Worm (Caenorhabditis elegans) whole organism, early embryonic: ENCODE measurements around the gene piga-1.

Experiments
- B0310.2 ChIP-seq: sonication (generic microtip); optimal IDR thresholded peaks from 2 replicates; lab custom pipeline; 2016; ENCODE audit warnings: mild to moderate bottlenecking, missing genetic modification characterization, missing compliant biosample characterization
- F13C5.2 ChIP-seq: sonication (generic microtip); optimal IDR thresholded peaks from 2 replicates; lab custom pipeline; 2017; ENCODE audit warnings: mild to moderate bottlenecking, missing genetic modification characterization, inconsistent platforms, missing compliant biosample characterization
- aly-1 ChIP-seq: sonication (generic microtip); optimal IDR thresholded peaks from 2 replicates; lab custom pipeline; 2016; ENCODE audit warnings: missing genetic modification characterization, missing compliant biosample characterization
- ama-1 ChIP-seq: fragments of 150-350 bp; optimal IDR thresholded peaks from 2 replicates; lab custom pipeline; 2014
- ceh-13 ChIP-seq: fragments of 200-800 bp; sonication (Bioruptor generic); optimal IDR thresholded peaks from 2 replicates; lab custom pipeline; 2018; ENCODE audit warnings: mild to moderate bottlenecking, missing genetic modification characterization, missing compliant biosample characterization
- ceh-36 ChIP-seq: sonication (generic microtip); optimal IDR thresholded peaks from 2 replicates; lab custom pipeline; 2016; ENCODE audit warnings: missing genetic modification characterization, inconsistent platforms, missing compliant biosample characterization
- ets-7 ChIP-seq: sonication (generic microtip); optimal IDR thresholded peaks from 2 replicates; lab custom pipeline; 2016; ENCODE audit warnings: missing genotype, missing genetic modification characterization, missing compliant biosample characterization
- flt-1 ChIP-seq: fragments of 200-800 bp; sonication (Bioruptor generic); IDR thresholded peaks from 2 replicates; pipeline ENCODE4 v1.3.6; 2022; ENCODE audit warnings: missing genetic modification characterization, missing compliant biosample characterization
- hmbx-1 ChIP-seq: sonication (generic microtip); optimal IDR thresholded peaks from 2 replicates; lab custom pipeline; 2016; ENCODE audit warnings: mild to moderate bottlenecking, missing genetic modification characterization, missing compliant biosample characterization
- hmg-4 ChIP-seq: fragments of 200-800 bp; sonication (Bioruptor generic); optimal IDR thresholded peaks from 2 replicates; lab custom pipeline; 2018; ENCODE audit warnings: mild to moderate bottlenecking, missing genetic modification characterization, missing compliant biosample characterization
- hnd-1 ChIP-seq: sonication (generic microtip); optimal IDR thresholded peaks from 2 replicates; lab custom pipeline; 2016; ENCODE audit warnings: missing genetic modification characterization, missing compliant biosample characterization
- pes-1 ChIP-seq: fragments of 200-800 bp; sonication (Bioruptor generic); IDR thresholded peaks from 2 replicates; pipeline ENCODE4 v1.3.6; 2022; ENCODE audit warnings: missing genetic modification reagents, missing genetic modification characterization, missing compliant biosample characterization
- scrt-1 ChIP-seq: fragments of 200-800 bp; sonication (Bioruptor generic); IDR thresholded peaks from 2 replicates; pipeline ENCODE4 v1.3.6; 2022; ENCODE audit warnings: missing genetic modification characterization, missing compliant biosample characterization
- sea-1 ChIP-seq: fragments of 200-800 bp; sonication (Bioruptor generic); conservative IDR thresholded peaks from 2 replicates; pipeline ENCODE4 v1.3.6; 2022; ENCODE audit warnings: missing genetic modification characterization, missing compliant biosample characterization
- tbx-11 ChIP-seq: fragments of 200-800 bp; sonication (Bioruptor generic); IDR thresholded peaks from 2 replicates; pipeline ENCODE4 v1.3.6; 2022; ENCODE audit warnings: missing genetic modification characterization, missing compliant biosample characterization
- tbx-37 ChIP-seq: fragments of 200-800 bp; sonication (Bioruptor generic); conservative IDR thresholded peaks from 2 replicates; pipeline ENCODE4 v1.3.6; 2022; ENCODE audit warnings: missing genetic modification reagents, missing genetic modification characterization, missing compliant biosample characterization
- tra-4 ChIP-seq: sonication (generic microtip); optimal IDR thresholded peaks from 2 replicates; lab custom pipeline; 2017; ENCODE audit warnings: missing genetic modification characterization, missing compliant biosample characterization

Gene piga-1

DNA sequence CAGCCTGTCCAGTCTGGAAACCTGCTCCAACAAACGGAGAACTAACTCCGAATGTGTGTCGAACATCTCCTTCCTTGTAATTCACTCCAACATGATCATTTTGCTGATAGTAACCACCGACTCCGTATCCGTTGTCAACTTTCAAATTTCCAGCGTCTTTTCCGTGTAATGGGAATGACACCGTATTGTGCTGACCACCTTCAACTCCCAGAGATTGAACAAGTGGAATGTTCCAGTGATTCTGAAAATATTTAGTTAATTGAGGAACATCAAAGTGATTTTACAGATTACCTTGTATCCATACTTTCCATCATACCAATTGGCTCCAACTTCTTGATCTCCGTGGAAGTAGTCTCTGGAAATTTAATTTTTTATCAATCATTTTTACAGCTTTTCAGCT, 33.6 kb downstream of the piga-1 start:
- no peak for TF ChIP-seq aly-1 (tag; lab: Kevin White, UChicago)
- TF ChIP-seq hmbx-1 (tag; lab: Kevin White, UChicago): no peak

DNA sequence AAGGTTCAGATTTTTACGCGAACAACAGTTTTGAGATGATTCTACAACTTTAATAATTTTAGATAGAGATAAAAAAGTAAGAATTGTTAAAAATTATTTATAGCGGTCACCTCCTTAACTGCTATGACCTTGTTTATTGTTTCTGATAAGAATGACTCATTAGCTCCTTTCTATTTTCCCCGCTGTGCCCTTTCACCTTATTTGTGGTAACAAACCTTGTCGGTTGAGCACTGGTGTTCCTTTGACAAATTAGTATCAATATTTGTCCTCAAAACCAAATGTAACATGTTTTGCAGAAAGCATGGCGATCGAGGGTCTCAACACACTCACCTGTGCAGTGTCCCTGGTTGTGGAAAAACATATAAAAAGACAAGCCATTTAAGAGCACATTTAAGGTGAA, 34.9 kb downstream of the piga-1 start:
- no peak for TF ChIP-seq ceh-13

DNA sequence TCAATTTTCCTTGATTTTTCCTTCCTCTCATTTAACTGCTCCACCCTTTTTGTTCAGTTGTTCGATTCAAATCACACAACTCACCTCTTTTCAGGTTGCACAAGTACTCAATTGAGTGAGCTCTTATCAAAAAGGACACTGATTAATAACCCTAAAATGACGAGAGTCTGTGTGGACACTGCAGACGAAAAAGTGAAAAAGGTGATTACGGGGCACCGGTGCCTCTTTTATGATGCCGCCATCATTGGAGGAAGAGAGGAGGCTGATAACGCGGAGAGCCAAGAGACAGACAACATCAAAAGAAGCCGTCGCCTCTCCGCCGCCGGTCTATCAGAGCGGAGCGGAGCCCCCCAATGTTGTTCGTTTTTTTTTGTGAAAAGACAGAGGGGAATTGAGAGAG, 36.3 kb downstream of the piga-1 start, which contains the start of gene sptf-2:
Gene sptf-2, plus strand, starts transcription at position 297 of the 400 bp plus-strand sequence.
- TF ChIP-seq pes-1 (no peak), flt-1 (GFP tag; lab: Robert Waterston, UW) (no peak), tbx-11 (GFP tag; lab: Robert Waterston, UW) (no peak), scrt-1 (no peak), ceh-36 (tag; lab: Kevin White, UChicago) (no peak), sea-1 (no peak)

DNA sequence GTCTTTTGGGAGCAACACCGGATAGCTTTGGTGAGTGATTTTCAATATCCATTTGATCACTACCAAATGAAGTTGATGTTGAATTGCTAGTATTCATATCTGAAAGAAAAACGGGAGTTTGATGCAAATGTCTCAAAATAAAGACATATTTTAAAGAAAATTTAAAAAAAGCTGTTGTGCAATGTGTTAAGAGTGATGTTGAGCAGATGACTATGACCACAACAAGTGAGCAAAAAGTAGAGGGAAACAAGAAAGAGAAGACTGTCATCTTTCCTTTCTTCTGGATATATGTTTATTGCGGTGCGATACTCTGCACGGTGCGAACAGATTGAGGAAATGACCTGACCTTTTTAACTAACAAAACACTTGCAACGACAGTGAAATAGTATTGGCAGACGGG, 38.1 kb downstream of the piga-1 start, which contains the start of gene T22C8.4:
Gene T22C8.4, minus strand, starts transcription at position 101 of the 400 bp plus-strand sequence.
- TF ChIP-seq ceh-13 (no peak), tra-4 (tag; lab: Kevin White, UChicago) (no peak), flt-1 (GFP tag; lab: Robert Waterston, UW) (no peak), tbx-11 (GFP tag; lab: Robert Waterston, UW) (no peak), scrt-1 (no peak), ama-1 (lab: Kevin White, UChicago) (no peak)

DNA sequence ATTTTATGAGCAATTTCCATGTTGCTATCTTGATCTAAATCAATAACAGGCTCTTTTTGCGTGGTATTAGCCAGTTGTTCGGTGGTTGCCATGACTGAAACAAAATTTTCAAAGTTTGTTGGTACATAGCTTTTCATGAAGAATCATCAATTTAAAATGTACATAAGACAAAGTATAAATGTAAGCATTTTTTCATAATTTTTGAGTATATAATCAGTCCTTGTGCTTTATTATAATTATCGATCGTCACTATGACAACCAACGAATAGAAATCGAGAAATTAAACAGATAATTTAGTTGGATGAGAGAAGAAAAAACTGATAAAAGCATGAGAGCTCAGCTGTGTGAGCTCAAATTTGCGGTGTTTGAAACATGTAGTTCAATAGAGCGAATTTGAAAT, 39.6 kb downstream of the piga-1 start, which contains the start of gene T22C8.3:
Gene T22C8.3, minus strand, starts transcription at position 101 of the 400 bp plus-strand sequence.
- TF ChIP-seq aly-1 (tag; lab: Kevin White, UChicago) (no peak), hnd-1 (tag; lab: Kevin White, UChicago) (no peak), ama-1 (lab: Kevin White, UChicago) (no peak), B0310.2 (tag; lab: Kevin White, UChicago) (no peak), sea-1 (no peak), ceh-36 (tag; lab: Kevin White, UChicago) (no peak), ets-7 (tag; lab: Kevin White, UChicago) (no peak), hmbx-1 (tag; lab: Kevin White, UChicago) (no peak), F13C5.2 (tag; lab: Kevin White, UChicago) (no peak), tra-4 (tag; lab: Kevin White, UChicago) (no peak), flt-1 (GFP tag; lab: Robert Waterston, UW) (no peak), pes-1 (no peak), ceh-13 (no peak), hmg-4 (GFP tag; lab: Kevin White, UChicago) (no peak)

DNA sequence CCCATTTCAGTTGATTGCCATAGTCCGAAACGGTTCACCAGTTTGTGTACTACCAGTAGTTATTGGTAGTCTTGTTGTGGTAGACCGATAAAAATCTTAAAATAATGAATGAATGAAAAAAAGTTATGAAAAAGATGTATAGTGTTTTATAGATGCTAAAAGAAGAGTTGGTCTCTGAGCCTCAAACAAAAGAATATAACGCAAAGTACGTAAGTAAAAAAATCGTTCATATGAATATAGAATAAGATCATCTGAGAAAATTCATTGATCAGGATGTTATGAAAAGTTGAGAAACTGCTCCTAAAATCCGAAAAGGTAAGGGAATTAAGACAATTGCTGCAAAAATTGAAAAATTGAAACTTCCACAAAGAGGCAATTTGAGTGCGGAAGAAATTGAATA, 44.0 kb downstream of the piga-1 start, which contains the start of gene chhy-1:
Gene chhy-1, minus strand, starts transcription at position 101 of the 400 bp plus-strand sequence.
- TF ChIP-seq hmg-4 (GFP tag; lab: Kevin White, UChicago): no peak
- TF ChIP-seq hmbx-1 (tag; lab: Kevin White, UChicago): no peak

DNA sequence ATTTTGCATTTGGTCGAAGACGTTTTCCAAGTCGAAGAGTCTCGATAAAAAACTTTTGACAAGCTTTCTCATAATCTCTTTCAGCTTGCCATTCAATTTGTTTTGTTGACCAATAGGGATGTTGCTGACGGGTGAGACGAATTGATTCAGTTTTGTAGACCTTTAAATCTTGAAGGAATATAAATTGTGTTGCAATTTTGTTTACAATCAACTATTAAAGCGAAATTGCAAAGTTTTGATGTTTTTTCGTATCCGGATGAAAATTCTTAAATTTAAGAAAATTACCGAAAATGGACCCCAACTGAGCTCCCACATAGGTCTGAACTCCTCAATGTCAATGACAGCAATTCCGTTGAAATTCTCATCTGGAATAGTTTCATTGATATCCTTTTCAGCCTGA, 45.4 kb downstream of the piga-1 start:
- TF ChIP-seq flt-1 (GFP tag; lab: Robert Waterston, UW) (no peak), ceh-13 (no peak), hmbx-1 (tag; lab: Kevin White, UChicago) (no peak), tbx-11 (GFP tag; lab: Robert Waterston, UW) (no peak)

DNA sequence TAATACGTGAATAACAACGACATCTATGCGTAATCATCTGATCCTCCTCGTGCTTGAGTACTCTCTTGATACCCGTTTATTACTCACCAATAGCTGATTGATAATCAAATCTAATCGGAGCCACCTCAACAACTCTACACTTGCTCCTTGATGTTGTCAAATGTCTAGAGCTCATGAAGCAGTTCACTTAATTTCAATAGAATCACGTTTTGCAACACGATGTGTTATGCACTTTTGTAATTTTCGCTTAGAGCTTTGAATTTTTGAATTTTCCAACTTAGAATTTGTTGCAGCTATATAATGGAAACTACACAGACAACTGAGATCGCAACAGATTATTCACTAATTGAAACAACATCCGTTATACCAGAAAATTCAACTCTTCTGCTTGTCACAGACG, 49.0 kb downstream of the piga-1 start, which contains the start of gene T22C8.1:
Gene T22C8.1, plus strand, starts transcription at position 301 of the 400 bp plus-strand sequence.
- no peak for TF ChIP-seq ets-7 (tag; lab: Kevin White, UChicago)
- TF ChIP-seq B0310.2 (tag; lab: Kevin White, UChicago): no peak
- no peak for TF ChIP-seq tbx-37 (GFP tag; lab: Robert Waterston, UW)
- TF ChIP-seq tbx-11 (GFP tag; lab: Robert Waterston, UW): no peak
- TF ChIP-seq flt-1 (GFP tag; lab: Robert Waterston, UW): no peak
- no peak for TF ChIP-seq aly-1 (tag; lab: Kevin White, UChicago)
- no peak for TF ChIP-seq ama-1 (lab: Kevin White, UChicago)
- no peak for TF ChIP-seq ceh-36 (tag; lab: Kevin White, UChicago)
- TF ChIP-seq pes-1: no peak

DNA sequence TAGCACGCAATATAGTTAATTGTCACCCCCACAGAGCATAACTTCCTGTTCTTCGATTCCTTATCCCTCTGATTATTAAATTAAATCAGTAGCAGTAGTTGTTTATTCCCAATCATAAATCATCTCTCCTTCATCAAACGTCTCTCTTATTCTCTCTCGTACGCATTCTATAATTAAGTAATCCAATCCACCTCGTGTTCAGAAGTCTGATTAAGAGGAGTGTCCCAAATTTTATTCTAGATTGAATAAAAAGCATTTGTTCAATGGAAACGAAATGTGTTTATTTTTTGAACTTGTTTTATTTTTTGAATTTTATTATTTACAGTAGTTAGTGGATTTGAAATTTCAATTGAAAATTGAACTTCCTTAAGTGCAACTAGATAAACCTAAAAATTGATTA, 50.2 kb downstream of the piga-1 start:
- TF ChIP-seq aly-1 (tag; lab: Kevin White, UChicago) (no peak), ets-7 (tag; lab: Kevin White, UChicago) (no peak), hnd-1 (tag; lab: Kevin White, UChicago) (no peak), tra-4 (tag; lab: Kevin White, UChicago) (no peak)

DNA sequence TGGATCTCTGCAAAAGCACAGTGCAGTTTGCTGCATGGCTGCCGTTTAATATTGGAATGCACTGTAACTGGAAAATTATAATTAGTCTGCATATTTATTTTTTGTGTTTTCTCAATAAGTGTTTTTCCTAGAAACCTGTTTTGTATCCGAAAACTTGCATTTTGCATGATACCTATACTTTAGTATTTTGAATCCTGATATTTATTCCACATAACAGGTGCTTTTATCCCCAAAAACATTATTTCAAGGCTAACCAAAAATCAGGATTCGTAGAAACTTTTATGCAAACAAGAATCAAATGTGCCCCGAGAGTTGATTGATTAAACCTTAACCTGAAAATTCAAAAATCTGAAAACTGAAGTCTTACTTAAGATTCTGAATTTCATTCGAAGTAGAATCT, 50.9 kb downstream of the piga-1 start:
- TF ChIP-seq aly-1 (tag; lab: Kevin White, UChicago) (no peak), hmbx-1 (tag; lab: Kevin White, UChicago) (no peak), tra-4 (tag; lab: Kevin White, UChicago) (no peak), hnd-1 (tag; lab: Kevin White, UChicago) (no peak), ceh-36 (tag; lab: Kevin White, UChicago) (no peak), hmg-4 (GFP tag; lab: Kevin White, UChicago) (no peak), tbx-37 (GFP tag; lab: Robert Waterston, UW) (no peak), ama-1 (lab: Kevin White, UChicago) (no peak), ceh-13 (no peak), sea-1 (no peak), pes-1 (no peak), B0310.2 (tag; lab: Kevin White, UChicago) (no peak), flt-1 (GFP tag; lab: Robert Waterston, UW) (no peak), F13C5.2 (tag; lab: Kevin White, UChicago) (no peak), scrt-1 (no peak), tbx-11 (GFP tag; lab: Robert Waterston, UW) (no peak), ets-7 (tag; lab: Kevin White, UChicago) (no peak)
